Worm (Caenorhabditis elegans) whole organism, late embryonic: ENCODE results near the gene T06E8.8.

ENCODE experiments used
- C38D4.7 ChIP-seq: fragments of 200-800 bp; sonication (Bioruptor generic); optimal IDR thresholded peaks from 2 replicates; lab custom pipeline; 2018; ENCODE audit warnings: mild to moderate bottlenecking, missing genetic modification characterization, moderate library complexity, missing compliant biosample characterization
- ama-1 ChIP-seq: fragments of 150-350 bp; optimal IDR thresholded peaks from 2 replicates; lab custom pipeline; 2014
- fkh-10 ChIP-seq: fragments of 150-350 bp; optimal IDR thresholded peaks from 2 replicates; lab custom pipeline; 2014; ENCODE audit warnings: missing biosample characterization, missing genetic modification reagents, missing genetic modification characterization
- pag-3 ChIP-seq: sonication (generic microtip); optimal IDR thresholded peaks from 2 replicates; lab custom pipeline; 2016; ENCODE audit warnings: missing compliant biosample characterization, missing genetic modification characterization, borderline replicate concordance
- pha-4 ChIP-seq: fragments of 150-350 bp; optimal IDR thresholded peaks from 2 replicates; lab custom pipeline; 2018; ENCODE audit warnings: missing biosample characterization, missing genetic modification reagents, missing genetic modification characterization

DNA sequence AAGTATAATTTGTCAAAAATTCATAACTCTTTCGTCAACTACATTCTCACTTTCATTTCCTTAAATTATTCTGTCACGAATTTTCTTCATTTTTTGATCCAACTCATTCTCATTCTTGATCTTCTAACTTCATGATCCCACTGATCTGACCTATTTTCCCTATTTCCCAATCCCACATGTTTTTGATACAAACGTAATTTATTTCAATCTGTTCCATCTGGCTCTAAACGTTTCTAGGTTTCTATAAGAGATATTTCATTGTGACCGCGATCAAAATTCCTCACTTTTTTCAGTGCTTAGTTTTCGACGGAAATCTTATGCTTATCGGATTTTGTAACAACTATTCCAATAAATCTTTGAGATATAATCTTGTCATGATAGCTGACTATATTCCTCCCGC lies 22.1 kb downstream of the T06E8.8 start:
- TF ChIP-seq fkh-10 (GFP tag; lab: Kevin White, UChicago) = no peak
- TF ChIP-seq pag-3 (tag; lab: Kevin White, UChicago) = no peak
- TF ChIP-seq ama-1 (lab: Kevin White, UChicago) = no peak
- no peak for TF ChIP-seq pha-4 (tag; lab: Kevin White, UChicago)
- TF ChIP-seq C38D4.7 (GFP tag; lab: Kevin White, UChicago) = no peak
